Worm (Caenorhabditis elegans): Measurements from ENCODE around the gene F07E5.5.

Gene F07E5.5

ce11 chrII:2058985-2059384 is at the start of gene F07E5.5:
F07E5.5 (minus strand) TSS chrII:2059070.
- TF ChIP-seq skn-1 (tag; optimal IDR thresholded peaks at IDR 0.05) (no peak), ama-1 (optimal IDR thresholded peaks at IDR 0.05) (no peak), ceh-16 (tag; optimal IDR thresholded peaks at IDR 0.05) (no peak), elt-1 (tag; optimal IDR thresholded peaks at IDR 0.05) (no peak), mdl-1 (tag; optimal IDR thresholded peaks at IDR 0.05) (no peak), crh-2 (tag; optimal IDR thresholded peaks at IDR 0.05) (peak; percentile 5), lin-13 (GFP tag; optimal IDR thresholded peaks at IDR 0.05) (peak; percentile 73), nhr-12 (tag; optimal IDR thresholded peaks at IDR 0.05) (no peak), mab-5 (tag; optimal IDR thresholded peaks at IDR 0.05) (no peak), nhr-21 (tag; optimal IDR thresholded peaks at IDR 0.05) (peak; percentile 15), snpc-4 (tag; optimal IDR thresholded peaks at IDR 0.05) (no peak), mbf-1 (tag; optimal IDR thresholded peaks at IDR 0.05) (no peak), C34F6.9 (tag; optimal IDR thresholded peaks at IDR 0.05) (no peak), nhr-25 (tag; optimal IDR thresholded peaks at IDR 0.05) (no peak), alr-1 (tag; optimal IDR thresholded peaks at IDR 0.05) (no peak), ztf-4 (tag; optimal IDR thresholded peaks at IDR 0.05) (no peak), nhr-129 (tag; optimal IDR thresholded peaks at IDR 0.05) (peak; percentile 12), aly-2 (tag; optimal IDR thresholded peaks at IDR 0.05) (no peak), sma-3 (GFP tag; optimal IDR thresholded peaks at IDR 0.05) (peak; percentile 37), sma-9 (GFP tag; optimal IDR thresholded peaks at IDR 0.05) (no peak), sma-9 (tag; optimal IDR thresholded peaks at IDR 0.05) (no peak), blmp-1 (tag; optimal IDR thresholded peaks at IDR 0.05; ENCODE audit: insufficient read depth) (no peak), sem-4 (tag; optimal IDR thresholded peaks at IDR 0.05) (no peak), gmeb-1 (tag; optimal IDR thresholded peaks at IDR 0.05) (peak; percentile 56), unc-39 (tag; optimal IDR thresholded peaks at IDR 0.05) (no peak), ceh-82 (tag; optimal IDR thresholded peaks at IDR 0.05) (no peak), nhr-77 (tag; optimal IDR thresholded peaks at IDR 0.05) (no peak), Y55F3AM.14 (GFP tag; optimal IDR thresholded peaks at IDR 0.05) (no peak), F13H6.1 (tag; optimal IDR thresholded peaks at IDR 0.05) (peak; percentile 54), peb-1 (tag; optimal IDR thresholded peaks at IDR 0.05) (no peak), egl-27 (tag; optimal IDR thresholded peaks at IDR 0.05) (no peak), nhr-237 (tag; optimal IDR thresholded peaks at IDR 0.05) (no peak), lin-39 (tag; optimal IDR thresholded peaks at IDR 0.05) (no peak), unc-55 (GFP tag; optimal IDR thresholded peaks at IDR 0.05) (peak; percentile 68), nhr-6 (tag; optimal IDR thresholded peaks at IDR 0.05) (no peak), nhr-10 (tag; optimal IDR thresholded peaks at IDR 0.05) (no peak), dmd-4 (tag; optimal IDR thresholded peaks at IDR 0.05) (no peak), ZK546.5 (tag; optimal IDR thresholded peaks at IDR 0.05) (no peak), fos-1 (tag; optimal IDR thresholded peaks at IDR 0.05) (no peak), elt-3 (tag; optimal IDR thresholded peaks at IDR 0.05) (no peak), zag-1 (tag; optimal IDR thresholded peaks at IDR 0.05) (no peak), ztf-11 (tag; optimal IDR thresholded peaks at IDR 0.05) (no peak), lin-11 (tag; optimal IDR thresholded peaks at IDR 0.05) (peak; percentile 30), R02D3.7 (tag; optimal IDR thresholded peaks at IDR 0.05) (no peak), unc-62 (GFP tag; optimal IDR thresholded peaks at IDR 0.05) (no peak), ztf-1 (GFP tag; conservative IDR thresholded peaks at IDR 0.05) (no peak), nhr-11 (tag; optimal IDR thresholded peaks at IDR 0.05) (no peak), nhr-23 (tag; optimal IDR thresholded peaks at IDR 0.05) (no peak), lsy-2 (tag; optimal IDR thresholded peaks at IDR 0.05) (peak; percentile 91 to 97)

ce11 chrII:2108295-2108694 is 49.4 kb upstream of the F07E5.5 start, which contains the start of gene R52.4:
R52.4 (minus strand) TSS chrII:2108395.
- TF ChIP-seq nhr-23 (tag; optimal IDR thresholded peaks at IDR 0.05) (no peak), elt-1 (tag; optimal IDR thresholded peaks at IDR 0.05) (no peak), ZK546.5 (tag; optimal IDR thresholded peaks at IDR 0.05) (no peak), gmeb-1 (tag; optimal IDR thresholded peaks at IDR 0.05) (no peak), ama-1 (optimal IDR thresholded peaks at IDR 0.05) (no peak), alr-1 (tag; optimal IDR thresholded peaks at IDR 0.05) (no peak), lin-13 (GFP tag; optimal IDR thresholded peaks at IDR 0.05) (no peak), mbf-1 (tag; optimal IDR thresholded peaks at IDR 0.05) (no peak)

All from whole organism, L2 larva.